Worm (Caenorhabditis elegans) whole organism, L2 larva: Measurements from ENCODE around the gene C14A6.8.

ENCODE experiments used
- C34F6.9 ChIP-seq: fragments of 150-350 bp; optimal IDR thresholded peaks from 2 replicates; lab custom pipeline; 2014; ENCODE audit warnings: missing biosample characterization, missing genetic modification characterization
- F13H6.1 ChIP-seq: sonication (generic microtip); optimal IDR thresholded peaks from 2 replicates; lab custom pipeline; 2016; ENCODE audit warnings: missing genetic modification characterization, missing compliant biosample characterization
- Y55F3AM.14 ChIP-seq: fragments of 200-800 bp; sonication (Bioruptor generic); optimal IDR thresholded peaks from 2 replicates; lab custom pipeline; 2018; ENCODE audit warnings: mild to moderate bottlenecking, missing genetic modification characterization, missing compliant biosample characterization
- ZK546.5 ChIP-seq: sonication (generic microtip); optimal IDR thresholded peaks from 2 replicates; lab custom pipeline; 2017; ENCODE audit warnings: missing biosample characterization, missing genetic modification characterization
- aly-2 ChIP-seq: fragments of 150-350 bp; optimal IDR thresholded peaks from 2 replicates; lab custom pipeline; 2014; ENCODE audit warnings: missing biosample characterization, missing genetic modification characterization
- ama-1 ChIP-seq: fragments of 150-350 bp; optimal IDR thresholded peaks from 2 replicates; lab custom pipeline; 2018; ENCODE audit warnings: inconsistent platforms
- blmp-1 ChIP-seq: sonication (generic microtip); optimal IDR thresholded peaks from 2 replicates; lab custom pipeline; 2017; ENCODE audit warnings: missing genetic modification characterization, mild to moderate bottlenecking, missing compliant biosample characterization, antibody characterized with exemption, moderate library complexity; ENCODE audit not compliant: insufficient read depth
- ceh-16 ChIP-seq: fragments of 150-350 bp; optimal IDR thresholded peaks from 2 replicates; lab custom pipeline; 2014; ENCODE audit warnings: missing biosample characterization, missing genetic modification characterization
- ceh-82 ChIP-seq: fragments of 150-350 bp; optimal IDR thresholded peaks from 2 replicates; lab custom pipeline; 2014; ENCODE audit warnings: missing biosample characterization, missing genetic modification characterization
- crh-2 ChIP-seq: sonication (generic microtip); optimal IDR thresholded peaks from 2 replicates; lab custom pipeline; 2017; ENCODE audit warnings: missing biosample characterization, missing genetic modification characterization
- dmd-4 ChIP-seq: sonication (generic microtip); optimal IDR thresholded peaks from 2 replicates; lab custom pipeline; 2017; ENCODE audit warnings: missing biosample characterization, missing genetic modification characterization
- egl-27 ChIP-seq: sonication (generic microtip); optimal IDR thresholded peaks from 3 replicates; lab custom pipeline; 2017; ENCODE audit warnings: missing biosample characterization, missing genetic modification reagents, missing genetic modification characterization
- elt-1 ChIP-seq: fragments of 150-350 bp; optimal IDR thresholded peaks from 2 replicates; lab custom pipeline; 2014; ENCODE audit warnings: missing biosample characterization, missing genetic modification characterization
- elt-3 ChIP-seq: sonication (generic microtip); optimal IDR thresholded peaks from 2 replicates; lab custom pipeline; 2017; ENCODE audit warnings: missing biosample characterization, missing genetic modification characterization
- fos-1 ChIP-seq: fragments of 150-350 bp; optimal IDR thresholded peaks from 2 replicates; lab custom pipeline; 2014; ENCODE audit warnings: missing biosample characterization, missing genetic modification characterization
- gmeb-1 ChIP-seq: fragments of 150-350 bp; optimal IDR thresholded peaks from 2 replicates; lab custom pipeline; 2014; ENCODE audit warnings: missing biosample characterization, missing genetic modification characterization
- lin-11 ChIP-seq: fragments of 150-350 bp; sonication (generic microtip); optimal IDR thresholded peaks from 2 replicates; lab custom pipeline; 2014; ENCODE audit warnings: missing biosample characterization, missing genetic modification characterization, inconsistent platforms, mixed read lengths
- lin-13 ChIP-seq: fragments of 150-350 bp; optimal IDR thresholded peaks from 2 replicates; lab custom pipeline; 2014; ENCODE audit warnings: missing biosample characterization, missing genetic modification reagents, missing genetic modification characterization
- mab-5 ChIP-seq: fragments of 150-350 bp; optimal IDR thresholded peaks from 2 replicates; lab custom pipeline; 2014; ENCODE audit warnings: missing biosample characterization, missing genetic modification characterization
- mdl-1 ChIP-seq, 2 experiments: fragments of 150-350 bp in 1 of 2; sonication (generic microtip) in 1 of 2; optimal IDR thresholded peaks; 2 replicates each; lab custom pipeline; 2017; ENCODE audit warnings: missing biosample characterization in 2 of 2, missing genetic modification characterization in 2 of 2
- nhr-10 ChIP-seq: sonication (generic microtip); optimal IDR thresholded peaks from 2 replicates; lab custom pipeline; 2017; ENCODE audit warnings: missing biosample characterization, missing genetic modification characterization
- nhr-21 ChIP-seq: fragments of 150-350 bp; optimal IDR thresholded peaks from 2 replicates; lab custom pipeline; 2014; ENCODE audit warnings: missing biosample characterization, missing genetic modification characterization
- nhr-23 ChIP-seq: fragments of 150-350 bp; optimal IDR thresholded peaks from 2 replicates; lab custom pipeline; 2014; ENCODE audit warnings: missing biosample characterization, missing genetic modification reagents, missing genetic modification characterization
- nhr-237 ChIP-seq: fragments of 150-350 bp; optimal IDR thresholded peaks from 2 replicates; lab custom pipeline; 2014; ENCODE audit warnings: missing biosample characterization, missing genetic modification characterization
- nhr-25 ChIP-seq: fragments of 150-350 bp; sonication (generic microtip); optimal IDR thresholded peaks from 3 replicates; lab custom pipeline; 2014; ENCODE audit warnings: missing biosample characterization, missing genetic modification characterization
- nhr-6 ChIP-seq: fragments of 150-350 bp; optimal IDR thresholded peaks from 2 replicates; lab custom pipeline; 2014; ENCODE audit warnings: missing biosample characterization, missing genetic modification characterization
- nhr-77 ChIP-seq: fragments of 150-350 bp; optimal IDR thresholded peaks from 2 replicates; lab custom pipeline; 2014; ENCODE audit warnings: missing biosample characterization, missing genetic modification characterization
- peb-1 ChIP-seq: fragments of 150-350 bp; optimal IDR thresholded peaks from 2 replicates; lab custom pipeline; 2014; ENCODE audit warnings: missing biosample characterization, missing genetic modification characterization
- sem-4 ChIP-seq: fragments of 150-350 bp; optimal IDR thresholded peaks from 2 replicates; lab custom pipeline; 2014; ENCODE audit warnings: missing biosample characterization, missing genetic modification reagents, missing genetic modification characterization
- skn-1 ChIP-seq: sonication (generic microtip); optimal IDR thresholded peaks from 2 replicates; lab custom pipeline; 2017; ENCODE audit warnings: missing biosample characterization, missing genetic modification characterization
- sma-3 ChIP-seq: sonication (generic microtip); optimal IDR thresholded peaks from 2 replicates; lab custom pipeline; 2016; ENCODE audit warnings: missing genetic modification reagents, missing genetic modification characterization, missing compliant biosample characterization
- sma-9 ChIP-seq, 2 experiments: fragments of 150-350 bp in 1 of 2; sonication (generic microtip) in 1 of 2; optimal IDR thresholded peaks; 2 replicates each; lab custom pipeline; 2014 to 2016; ENCODE audit warnings: missing genetic modification characterization in 2 of 2, mild to moderate bottlenecking in 1 of 2, missing biosample characterization in 1 of 2, missing compliant biosample characterization in 1 of 2, missing genetic modification reagents in 1 of 2, moderate library complexity in 1 of 2
- unc-39 ChIP-seq: fragments of 150-350 bp; optimal IDR thresholded peaks from 2 replicates; lab custom pipeline; 2014; ENCODE audit warnings: missing biosample characterization, missing genetic modification characterization
- unc-62 ChIP-seq: fragments of 150-350 bp; optimal IDR thresholded peaks from 2 replicates; lab custom pipeline; 2014; ENCODE audit warnings: missing biosample characterization, missing genetic modification reagents, missing genetic modification characterization
- zag-1 ChIP-seq: fragments of 150-350 bp; optimal IDR thresholded peaks from 2 replicates; lab custom pipeline; 2014; ENCODE audit warnings: missing biosample characterization, missing genetic modification characterization
- ztf-1 ChIP-seq: fragments of 200-800 bp; sonication (Bioruptor generic); conservative IDR thresholded peaks from 2 replicates; pipeline ENCODE4 v1.3.6; 2022; ENCODE audit warnings: missing genetic modification characterization, missing compliant biosample characterization
- ztf-4 ChIP-seq: fragments of 150-350 bp; optimal IDR thresholded peaks from 2 replicates; lab custom pipeline; 2014; ENCODE audit warnings: missing biosample characterization, missing genetic modification characterization

C14A6.8 gene

DNA sequence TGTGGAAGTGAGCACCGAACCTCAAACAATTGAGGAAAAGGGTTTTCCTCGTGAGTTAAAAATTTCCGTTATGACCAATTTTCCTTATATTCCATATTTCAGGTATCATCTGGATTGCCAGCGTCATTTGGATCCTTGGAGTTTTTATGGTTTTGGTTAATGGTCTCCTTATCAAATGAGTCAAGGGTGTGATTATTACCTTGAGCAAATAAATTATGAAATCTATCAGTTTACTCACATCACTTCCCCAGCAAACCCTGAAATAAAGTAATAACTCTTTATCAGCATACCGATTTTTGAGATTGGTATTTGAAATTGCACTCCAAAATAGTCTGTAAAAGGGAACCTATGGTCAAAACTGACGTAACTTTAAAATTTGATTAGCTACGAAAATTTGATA is 27.0 kb downstream of the C14A6.8 start:
- no peak for TF ChIP-seq sma-9 (GFP tag; optimal IDR thresholded peaks at IDR 0.05; lab: Kevin White, UChicago)
- TF ChIP-seq sma-9 (tag; optimal IDR thresholded peaks at IDR 0.05; lab: Kevin White, UChicago): no peak
- no peak for TF ChIP-seq ceh-82 (tag; lab: Kevin White, UChicago)
- no peak for TF ChIP-seq dmd-4 (tag; lab: Kevin White, UChicago)
- TF ChIP-seq C34F6.9 (tag; lab: Kevin White, UChicago): no peak
- no peak for TF ChIP-seq nhr-6 (tag; lab: Kevin White, UChicago)
- no peak for TF ChIP-seq ceh-16 (tag; lab: Kevin White, UChicago)
- no peak for TF ChIP-seq nhr-23 (tag; lab: Kevin White, UChicago)
- TF ChIP-seq egl-27: no peak
- no peak for TF ChIP-seq unc-39 (tag; lab: Kevin White, UChicago)
- TF ChIP-seq crh-2 (tag; lab: Kevin White, UChicago): no peak

DNA sequence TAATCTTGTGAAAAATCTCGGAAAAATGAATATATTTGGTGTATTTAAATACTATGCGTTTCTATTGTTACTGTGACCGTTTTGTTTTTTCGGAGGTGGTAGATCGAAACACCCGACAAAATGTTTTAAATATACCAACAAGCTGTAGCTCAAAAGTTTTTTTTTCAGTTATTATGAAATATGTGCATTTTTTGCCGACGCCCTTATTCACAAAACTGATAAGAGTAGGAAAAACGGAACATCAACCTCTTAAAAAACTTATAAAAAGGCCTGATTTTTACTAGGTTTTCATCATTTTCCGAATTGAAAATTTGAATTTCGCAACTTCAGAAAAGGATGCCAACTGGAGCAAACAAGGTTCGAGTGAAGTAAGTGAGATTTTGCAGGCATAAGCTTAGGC is 28.0 kb downstream of the C14A6.8 start, which contains the start of gene Y37H2A.14:
Y37H2A.14 (plus strand) TSS at position 301 of the 400 bp plus-strand sequence.
- no peak for TF ChIP-seq ztf-1
- TF ChIP-seq skn-1: no peak
- no peak for TF ChIP-seq mab-5 (tag; lab: Kevin White, UChicago)
- TF ChIP-seq nhr-23 (tag; lab: Kevin White, UChicago): no peak
- TF ChIP-seq gmeb-1 (tag; lab: Kevin White, UChicago): no peak
- no peak for TF ChIP-seq ZK546.5
- no peak for TF ChIP-seq F13H6.1
- no peak for TF ChIP-seq unc-62 (GFP tag; lab: Kevin White, UChicago)
- no peak for TF ChIP-seq nhr-237 (tag; lab: Kevin White, UChicago)
- TF ChIP-seq nhr-21 (tag; lab: Kevin White, UChicago): no peak
- TF ChIP-seq aly-2 (tag; lab: Kevin White, UChicago): no peak
- no peak for TF ChIP-seq zag-1 (tag; lab: Kevin White, UChicago)
- no peak for TF ChIP-seq nhr-25
- TF ChIP-seq Y55F3AM.14 (GFP tag; lab: Kevin White, UChicago): no peak

DNA sequence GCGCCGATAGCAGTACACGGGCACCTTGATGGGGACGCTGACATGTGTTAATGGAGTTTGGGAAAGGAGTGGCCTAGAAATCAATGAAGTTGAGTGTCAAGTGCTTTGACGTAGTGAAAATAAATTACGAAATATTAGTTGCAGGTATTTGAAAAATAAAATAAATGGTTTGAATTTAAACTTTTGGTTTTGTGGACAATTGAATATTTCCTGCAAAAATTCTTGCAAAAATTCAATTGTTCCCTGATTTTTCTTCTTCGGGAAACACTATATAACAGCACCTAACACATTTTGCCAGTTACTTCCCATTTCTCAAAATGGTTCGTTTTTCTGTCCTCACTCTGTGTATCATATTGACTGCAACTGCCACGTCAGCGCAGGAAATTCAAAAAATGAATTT is 28.9 kb downstream of the C14A6.8 start, which contains the start of gene Y37H2A.13:
Y37H2A.13 (plus strand) TSS at position 301 of the 400 bp plus-strand sequence.
- no peak for TF ChIP-seq sma-9 (GFP tag; optimal IDR thresholded peaks at IDR 0.05; lab: Kevin White, UChicago)
- TF ChIP-seq sma-9 (tag; optimal IDR thresholded peaks at IDR 0.05; lab: Kevin White, UChicago): no peak
- TF ChIP-seq sem-4: no peak
- TF ChIP-seq ztf-4: no peak
- TF ChIP-seq ama-1 (lab: Kevin White, UChicago): no peak
- TF ChIP-seq sma-3: no peak
- no peak for TF ChIP-seq elt-1 (tag; lab: Kevin White, UChicago)
- no peak for TF ChIP-seq crh-2 (tag; lab: Kevin White, UChicago)
- TF ChIP-seq nhr-77 (tag; lab: Kevin White, UChicago): no peak
- TF ChIP-seq lin-11 (tag; lab: Kevin White, UChicago): no peak
- TF ChIP-seq unc-39 (tag; lab: Kevin White, UChicago): no peak
- no peak for TF ChIP-seq ceh-82 (tag; lab: Kevin White, UChicago)
- no peak for TF ChIP-seq fos-1 (tag; lab: Kevin White, UChicago)
- no peak for TF ChIP-seq ceh-16 (tag; lab: Kevin White, UChicago)
- TF ChIP-seq dmd-4 (tag; lab: Kevin White, UChicago): no peak

DNA sequence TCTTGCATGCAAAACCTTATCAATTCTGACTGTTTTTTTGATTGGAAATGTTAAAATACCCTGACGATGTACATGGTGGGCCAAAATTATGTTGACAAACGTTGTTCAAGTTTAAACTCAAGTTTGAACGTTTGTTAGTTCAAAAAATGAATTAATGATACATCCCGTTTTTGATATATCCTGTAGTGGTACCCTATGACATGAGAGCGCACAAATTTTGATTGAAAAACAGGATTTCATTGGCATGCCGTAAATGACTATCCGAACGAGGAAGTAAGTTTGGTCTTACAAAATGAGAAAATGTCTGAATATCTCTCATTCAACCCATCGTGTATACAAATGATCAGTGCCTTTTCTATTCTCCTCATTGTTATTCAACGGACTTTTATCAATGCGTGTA is 30.3 kb downstream of the C14A6.8 start, which contains the start of gene Y37H2A.11:
Y37H2A.11 (plus strand) TSS at position 301 of the 400 bp plus-strand sequence.
- TF ChIP-seq mab-5 (tag; lab: Kevin White, UChicago) (no peak), elt-3 (tag; lab: Kevin White, UChicago) (no peak), lin-13 (no peak), peb-1 (tag; lab: Kevin White, UChicago) (no peak), nhr-21 (tag; lab: Kevin White, UChicago) (no peak), egl-27 (no peak), mdl-1 (tag; optimal IDR thresholded peaks at IDR 0.05; lab: Kevin White, UChicago) (no peak), blmp-1 (tag; lab: Kevin White, UChicago) (no peak), nhr-10 (no peak)
